Worm (Caenorhabditis elegans) whole organism, young adult: ENCODE measurements around the gene F19C6.3.

Source experiments
- B0336.3 ChIP-seq: fragments of 200-800 bp; sonication (Bioruptor generic); IDR thresholded peaks from 2 replicates; pipeline ENCODE4 v1.3.6; 2022; ENCODE audit warnings: missing genetic modification characterization, missing compliant biosample characterization
- athp-1 ChIP-seq: sonication (generic microtip); optimal IDR thresholded peaks from 2 replicates; lab custom pipeline; 2017; ENCODE audit warnings: mild to moderate bottlenecking, missing genetic modification characterization, missing compliant biosample characterization
- hmg-1.2 ChIP-seq: fragments of 200-800 bp; sonication (Bioruptor generic); IDR thresholded peaks from 2 replicates; pipeline ENCODE4 v1.3.6; 2022; ENCODE audit warnings: missing genetic modification reagents, missing genetic modification characterization, missing compliant biosample characterization
- repo-1 ChIP-seq: sonication (generic microtip); optimal IDR thresholded peaks from 2 replicates; lab custom pipeline; 2017; ENCODE audit warnings: mild to moderate bottlenecking, missing genetic modification characterization, missing compliant biosample characterization
- snpc-4 ChIP-seq, 5 experiments: fragments of 150-350 bp in 1 of 5; sonication (generic microtip) in 4 of 5; optimal IDR thresholded peaks; 2 replicates each; lab custom pipeline; 2014 to 2018; ENCODE audit warnings: missing genetic modification characterization in 5 of 5, missing biosample characterization in 3 of 5, antibody characterized with exemption in 2 of 5, mild to moderate bottlenecking in 2 of 5, missing compliant biosample characterization in 2 of 5, missing genotype in 2 of 5, moderate library complexity in 2 of 5, missing genetic modification reagents in 1 of 5
- unc-130 ChIP-seq: sonication (generic microtip); optimal IDR thresholded peaks from 2 replicates; lab custom pipeline; 2016; ENCODE audit warnings: missing genetic modification reagents, missing genetic modification characterization, missing compliant biosample characterization
- ztf-18 ChIP-seq: sonication (generic microtip); optimal IDR thresholded peaks from 2 replicates; lab custom pipeline; 2016; ENCODE audit warnings: missing genotype, mild to moderate bottlenecking, missing genetic modification characterization, missing compliant biosample characterization

DNA sequence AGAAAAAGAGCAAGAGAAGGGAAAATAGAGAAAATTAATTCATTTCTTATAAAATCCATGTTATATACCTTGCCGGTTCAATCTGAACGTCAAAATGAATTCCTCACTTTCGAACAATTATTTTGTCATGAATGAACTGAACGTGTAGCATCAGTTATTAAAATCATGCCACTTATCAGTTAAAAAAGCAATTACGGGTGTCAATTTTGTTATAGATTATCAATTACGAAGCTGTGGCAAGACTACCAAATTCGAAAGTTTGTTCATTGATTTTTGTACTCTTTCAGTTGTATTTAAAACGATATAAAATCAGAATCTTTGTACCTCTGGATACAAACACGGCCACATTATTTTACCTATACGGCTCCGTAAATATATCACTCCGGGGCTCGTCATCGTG, 11.2 kb downstream of the F19C6.3 start:
- TF ChIP-seq snpc-4 (GFP tag; optimal IDR thresholded peaks at IDR 0.05; lab: Kevin White, UChicago) (no peak), snpc-4 (tag; optimal IDR thresholded peaks at IDR 0.05; lab: Kevin White, UChicago) (no peak), ztf-18 (no peak), hmg-1.2 (GFP tag; lab: Robert Waterston, UW) (no peak), unc-130 (GFP tag; lab: Kevin White, UChicago) (no peak), repo-1 (no peak), B0336.3 (GFP tag; lab: Robert Waterston, UW) (no peak), athp-1 (tag; lab: Kevin White, UChicago) (no peak)
